Worm (Caenorhabditis elegans) whole organism, L1 larva: ENCODE data around the gene sri-45.

Experiments used
- ama-1 ChIP-seq: fragments of 150-350 bp; optimal IDR thresholded peaks from 2 replicates; lab custom pipeline; 2014
- ceh-88 ChIP-seq: fragments of 200-800 bp; sonication (Bioruptor generic); IDR thresholded peaks from 2 replicates; pipeline ENCODE4 v1.3.6; 2022; ENCODE audit warnings: missing genetic modification characterization, missing compliant biosample characterization
- ces-1 ChIP-seq: fragments of 150-350 bp; optimal IDR thresholded peaks from 2 replicates; lab custom pipeline; 2014; ENCODE audit warnings: missing biosample characterization, missing genetic modification reagents, missing genetic modification characterization
- dpl-1 ChIP-seq, 3 experiments: fragments of 150-350 bp in 2 of 3; sonication (generic microtip) in 1 of 3; optimal IDR thresholded peaks; 2 replicates each; lab custom pipeline; 2014 to 2017; ENCODE audit warnings: missing biosample characterization in 3 of 3, missing genetic modification characterization in 3 of 3, missing genetic modification reagents in 3 of 3
- egl-27 ChIP-seq, 2 experiments: fragments of 150-350 bp in 1 of 2; sonication (generic microtip); optimal IDR thresholded peaks; 3 replicates each; lab custom pipeline; 2017 to 2018; ENCODE audit warnings: missing biosample characterization in 2 of 2, missing genetic modification characterization in 2 of 2, missing genetic modification reagents in 2 of 2
- elt-3 ChIP-seq, 6 experiments: fragments of 150-350 bp in 1 of 6; sonication (generic microtip); optimal IDR thresholded peaks; 2 replicates each; lab custom pipeline; 2017 to 2018; ENCODE audit warnings: missing biosample characterization in 6 of 6, missing genetic modification characterization in 6 of 6, inconsistent platforms in 1 of 6
- fkh-4 ChIP-seq: sonication (generic microtip); optimal IDR thresholded peaks from 2 replicates; lab custom pipeline; 2016; ENCODE audit warnings: missing compliant biosample characterization, missing genetic modification characterization, borderline replicate concordance
- ztf-4 ChIP-seq: fragments of 150-350 bp; optimal IDR thresholded peaks from 2 replicates; lab custom pipeline; 2014; ENCODE audit warnings: missing biosample characterization, missing genetic modification characterization

- TF ChIP-seq fkh-4 (tag; lab: Kevin White, UChicago) (no peak), ceh-88 (GFP tag; lab: Robert Waterston, UW) (no peak), ama-1 (lab: Kevin White, UChicago) (no peak), dpl-1 (GFP tag; optimal IDR thresholded peaks at IDR 0.05; lab: Kevin White, UChicago) (peak in 1 of 3 experiments; percentile 6), egl-27 (tag; optimal IDR thresholded peaks at IDR 0.05; lab: Kevin White, UChicago) (no peak), elt-3 (tag; optimal IDR thresholded peaks at IDR 0.05; lab: Kevin White, UChicago) (no peak), ztf-4 (tag; lab: Kevin White, UChicago) (no peak), ces-1 (GFP tag; lab: Kevin White, UChicago) (no peak)
Observed at ce11 chrII:701371-702139, 40.0 kb upstream of the sri-45 start, which contains the start of gene thoc-1.
